Worm (Caenorhabditis elegans): ENCODE results near the gene try-10.

The try-10 gene

DNA sequence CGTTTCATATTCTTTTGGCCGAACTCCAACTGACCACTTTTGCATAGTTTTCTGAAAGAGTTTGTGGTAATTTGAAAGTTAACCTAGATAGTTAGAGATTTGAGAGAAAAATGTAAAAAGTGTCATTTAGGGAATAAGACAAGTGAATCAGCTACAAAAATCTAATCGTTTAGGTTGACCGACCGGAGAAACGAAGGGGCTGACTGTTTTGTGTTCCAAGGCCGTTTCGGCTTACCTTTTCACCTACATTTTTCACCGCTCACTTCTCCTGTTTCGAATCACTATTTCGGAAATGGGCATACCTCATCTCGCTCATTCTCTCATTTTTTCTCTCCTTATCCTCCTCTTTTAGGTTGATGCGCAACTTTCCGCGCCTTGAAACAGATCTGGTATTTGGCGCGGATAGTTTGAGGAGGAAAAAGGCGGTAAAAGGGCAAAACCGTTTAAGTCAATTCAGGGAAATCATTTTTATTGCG, 51.9 kb downstream of the try-10 start, which contains the start of gene mpst-7:
Gene mpst-7, minus strand, starts transcription at position 51 of the 476 bp plus-strand sequence.
- TF ChIP-seq nhr-25 (tag; optimal IDR thresholded peaks at IDR 0.05): peak; percentile 57
- TF ChIP-seq eor-1 (tag; optimal IDR thresholded peaks at IDR 0.05): no peak
- peak; percentile 21 for TF ChIP-seq nhr-23 (tag; optimal IDR thresholded peaks at IDR 0.05)
